Worm (Caenorhabditis elegans): ENCODE results near the gene srx-115.

DNA sequence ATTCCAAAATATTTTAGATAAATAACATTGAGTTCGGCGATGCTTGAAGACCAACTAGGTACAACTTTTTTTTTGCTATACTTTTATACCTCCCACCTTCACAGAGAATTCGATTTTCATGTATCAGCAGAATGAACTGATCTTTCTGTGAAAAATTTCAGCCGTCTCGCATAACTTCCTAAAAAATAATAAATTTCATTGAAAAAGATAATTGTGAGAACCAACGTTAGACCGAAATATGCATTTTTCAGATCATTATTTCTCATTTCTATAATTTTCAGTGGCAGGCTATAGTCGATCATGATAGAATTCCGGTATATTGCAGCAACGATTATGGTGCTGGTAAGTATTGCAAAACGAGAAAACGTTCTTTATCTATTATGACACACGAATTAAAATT, at the start of gene srx-115:
- TF ChIP-seq ceh-82 (tag; optimal IDR thresholded peaks at IDR 0.05) (no peak), nhr-237 (tag; optimal IDR thresholded peaks at IDR 0.05) (no peak), unc-62 (GFP tag; optimal IDR thresholded peaks at IDR 0.05) (no peak)

Data from whole organism, L3 larva.